Worm (Caenorhabditis elegans) whole organism, young adult: Measurements from ENCODE around the gene dhs-17.

Source experiments
- B0261.1 ChIP-seq: sonication (generic microtip); optimal IDR thresholded peaks from 2 replicates; lab custom pipeline; 2016; ENCODE audit warnings: mild to moderate bottlenecking, missing genetic modification characterization, moderate library complexity, missing compliant biosample characterization
- F23B12.7 ChIP-seq: sonication (generic microtip); optimal IDR thresholded peaks from 2 replicates; lab custom pipeline; 2017; ENCODE audit warnings: missing genetic modification characterization, mild to moderate bottlenecking, missing compliant biosample characterization, antibody characterized with exemption, moderate library complexity; ENCODE audit not compliant: insufficient read depth
- F33H1.4 ChIP-seq: fragments of 200-800 bp; sonication (Bioruptor generic); IDR thresholded peaks from 2 replicates; pipeline ENCODE4 v1.3.6; 2022; ENCODE audit warnings: missing genetic modification reagents, missing genetic modification characterization, missing compliant biosample characterization
- F52B5.7 ChIP-seq: sonication (generic microtip); optimal IDR thresholded peaks from 2 replicates; lab custom pipeline; 2016; ENCODE audit warnings: mild to moderate bottlenecking, missing genetic modification characterization, missing compliant biosample characterization
- F57A8.1 ChIP-seq: fragments of 200-800 bp; sonication (Bioruptor generic); optimal IDR thresholded peaks from 2 replicates; lab custom pipeline; 2018; ENCODE audit warnings: mild to moderate bottlenecking, missing genetic modification characterization, moderate library complexity, missing compliant biosample characterization
- K12H6.12 ChIP-seq: fragments of 200-800 bp; sonication (Bioruptor generic); optimal IDR thresholded peaks from 2 replicates; lab custom pipeline; 2018; ENCODE audit warnings: mild to moderate bottlenecking, missing genetic modification characterization, missing compliant biosample characterization
- Y79H2A.3 ChIP-seq: fragments of 200-800 bp; sonication (Bioruptor generic); conservative IDR thresholded peaks from 2 replicates; pipeline ENCODE4 v1.3.6; 2022; ENCODE audit warnings: missing genetic modification reagents, missing genetic modification characterization, missing compliant biosample characterization
- akir-1 ChIP-seq: fragments of 200-800 bp; sonication (Bioruptor generic); optimal IDR thresholded peaks from 2 replicates; lab custom pipeline; 2018; ENCODE audit warnings: mild to moderate bottlenecking, missing genetic modification characterization, moderate library complexity, missing compliant biosample characterization
- aptf-3 ChIP-seq: fragments of 200-800 bp; sonication (Bioruptor generic); IDR thresholded peaks from 2 replicates; pipeline ENCODE4 v1.3.6; 2022; ENCODE audit warnings: missing genetic modification characterization, missing compliant biosample characterization
- bed-2 ChIP-seq: fragments of 200-800 bp; sonication (Bioruptor generic); IDR thresholded peaks from 2 replicates; pipeline ENCODE4 v1.3.6; 2022; ENCODE audit warnings: missing genetic modification reagents, missing genetic modification characterization, missing compliant biosample characterization
- cebp-2 ChIP-seq: fragments of 200-800 bp; sonication (Bioruptor generic); IDR thresholded peaks from 2 replicates; pipeline ENCODE4 v1.3.6; 2022; ENCODE audit warnings: missing genetic modification characterization, missing compliant biosample characterization
- ceh-58 ChIP-seq: fragments of 200-800 bp; sonication (Bioruptor generic); IDR thresholded peaks from 2 replicates; pipeline ENCODE4 v1.3.6; 2022; ENCODE audit warnings: missing genetic modification characterization, missing compliant biosample characterization
- chd-7 ChIP-seq: sonication (generic microtip); optimal IDR thresholded peaks from 2 replicates; lab custom pipeline; 2016; ENCODE audit warnings: mild to moderate bottlenecking, missing genetic modification characterization, moderate library complexity, missing compliant biosample characterization
- die-1 ChIP-seq: sonication (generic microtip); optimal IDR thresholded peaks from 2 replicates; lab custom pipeline; 2016; ENCODE audit warnings: missing genotype, mild to moderate bottlenecking, missing genetic modification characterization, missing compliant biosample characterization
- dpff-1 ChIP-seq: sonication (generic microtip); optimal IDR thresholded peaks from 2 replicates; lab custom pipeline; 2017; ENCODE audit warnings: mild to moderate bottlenecking, missing genetic modification characterization, missing compliant biosample characterization
- egl-18 ChIP-seq: fragments of 200-800 bp; sonication (Bioruptor generic); IDR thresholded peaks from 2 replicates; pipeline ENCODE4 v1.3.6; 2022; ENCODE audit warnings: missing genetic modification reagents, missing genetic modification characterization, missing compliant biosample characterization
- ekl-4 ChIP-seq: fragments of 200-800 bp; sonication (Bioruptor generic); IDR thresholded peaks from 2 replicates; pipeline ENCODE4 v1.3.6; 2022; ENCODE audit warnings: missing genetic modification reagents, missing genetic modification characterization, missing compliant biosample characterization
- hlh-26 ChIP-seq: fragments of 200-800 bp; sonication (Bioruptor generic); conservative IDR thresholded peaks from 2 replicates; pipeline ENCODE4 v1.3.6; 2022; ENCODE audit warnings: missing genetic modification reagents, missing genetic modification characterization, missing compliant biosample characterization
- hmg-20 ChIP-seq: fragments of 200-800 bp; sonication (Bioruptor generic); IDR thresholded peaks from 2 replicates; pipeline ENCODE4 v1.3.6; 2022; ENCODE audit warnings: missing genetic modification reagents, missing genetic modification characterization, missing compliant biosample characterization
- let-607 ChIP-seq, 2 experiments: fragments of 200-800 bp in 1 of 2; sonication (Bioruptor generic) in 1 of 2; sonication (generic microtip) in 1 of 2; optimal IDR thresholded peaks; 2 replicates each; lab custom pipeline; 2016 to 2018; ENCODE audit warnings: mild to moderate bottlenecking in 2 of 2, missing compliant biosample characterization in 2 of 2, missing genetic modification characterization in 2 of 2, moderate library complexity in 2 of 2, missing genotype in 1 of 2
- lin-40 ChIP-seq: sonication (generic microtip); optimal IDR thresholded peaks from 2 replicates; lab custom pipeline; 2016; ENCODE audit warnings: missing genetic modification characterization, mild to moderate bottlenecking, missing compliant biosample characterization, missing genotype, missing genetic modification reagents
- lin-54 ChIP-seq: fragments of 200-800 bp; sonication (Bioruptor generic); optimal IDR thresholded peaks from 2 replicates; lab custom pipeline; 2018; ENCODE audit warnings: mild to moderate bottlenecking, missing genetic modification characterization, missing compliant biosample characterization
- lsl-1 ChIP-seq: fragments of 200-800 bp; sonication (Bioruptor generic); optimal IDR thresholded peaks from 2 replicates; lab custom pipeline; 2018; ENCODE audit warnings: mild to moderate bottlenecking, missing genetic modification characterization, moderate library complexity, missing compliant biosample characterization
- madf-3 ChIP-seq: fragments of 200-800 bp; sonication (Bioruptor generic); IDR thresholded peaks from 2 replicates; pipeline ENCODE4 v1.3.6; 2022; ENCODE audit warnings: missing genetic modification reagents, missing genetic modification characterization, missing compliant biosample characterization
- madf-6 ChIP-seq: fragments of 200-800 bp; sonication (Bioruptor generic); IDR thresholded peaks from 2 replicates; pipeline ENCODE4 v1.3.6; 2022; ENCODE audit warnings: missing genetic modification reagents, missing genetic modification characterization, missing compliant biosample characterization
- mel-28 ChIP-seq: sonication (generic microtip); optimal IDR thresholded peaks from 2 replicates; lab custom pipeline; 2016; ENCODE audit warnings: borderline replicate concordance, mild to moderate bottlenecking, missing genetic modification characterization, missing compliant biosample characterization
- nfyb-1 ChIP-seq: fragments of 200-800 bp; sonication (Bioruptor generic); IDR thresholded peaks from 2 replicates; pipeline ENCODE4 v1.3.6; 2022; ENCODE audit warnings: missing genetic modification reagents, missing genetic modification characterization, missing compliant biosample characterization
- pbrm-1 ChIP-seq: fragments of 200-800 bp; sonication (Bioruptor generic); IDR thresholded peaks from 2 replicates; pipeline ENCODE4 v1.3.6; 2022; ENCODE audit warnings: missing genetic modification reagents, missing genetic modification characterization, missing compliant biosample characterization
- repo-1 ChIP-seq: sonication (generic microtip); optimal IDR thresholded peaks from 2 replicates; lab custom pipeline; 2017; ENCODE audit warnings: mild to moderate bottlenecking, missing genetic modification characterization, missing compliant biosample characterization
- sea-2 ChIP-seq: fragments of 200-800 bp; sonication (Bioruptor generic); IDR thresholded peaks from 2 replicates; pipeline ENCODE4 v1.3.6; 2022; ENCODE audit warnings: missing genetic modification characterization, missing compliant biosample characterization
- snpc-3.4 ChIP-seq: sonication (generic microtip); optimal IDR thresholded peaks from 2 replicates; lab custom pipeline; 2017; ENCODE audit warnings: missing genetic modification characterization, mild to moderate bottlenecking, missing compliant biosample characterization, antibody characterized with exemption, moderate library complexity, missing genotype, missing genetic modification reagents
- somi-1 ChIP-seq: fragments of 200-800 bp; sonication (Bioruptor generic); optimal IDR thresholded peaks from 2 replicates; lab custom pipeline; 2018; ENCODE audit warnings: mild to moderate bottlenecking, missing genetic modification characterization, missing compliant biosample characterization
- sptf-2 ChIP-seq: fragments of 200-800 bp; sonication (Bioruptor generic); optimal IDR thresholded peaks from 2 replicates; lab custom pipeline; 2018; ENCODE audit warnings: mild to moderate bottlenecking, missing genetic modification characterization, missing compliant biosample characterization
- unc-130 ChIP-seq: sonication (generic microtip); optimal IDR thresholded peaks from 2 replicates; lab custom pipeline; 2016; ENCODE audit warnings: missing genetic modification reagents, missing genetic modification characterization, missing compliant biosample characterization
- ztf-6 ChIP-seq: fragments of 200-800 bp; sonication (Bioruptor generic); IDR thresholded peaks from 2 replicates; pipeline ENCODE4 v1.3.6; 2022; ENCODE audit warnings: missing genetic modification reagents, missing genetic modification characterization, missing compliant biosample characterization

Gene dhs-17

ce11 chrV:5990383-5990782 is 44.2 kb downstream of the dhs-17 start, which contains the start of gene fut-8:
Gene fut-8 (minus strand): TSS chrV:5990483.
- TF ChIP-seq sptf-2 (no peak), let-607 (tag; optimal IDR thresholded peaks at IDR 0.05; lab: Kevin White, UChicago) (no peak), egl-18 (GFP tag; lab: Robert Waterston, UW) (no peak), ztf-6 (GFP tag; lab: Robert Waterston, UW) (no peak), pbrm-1 (GFP tag; lab: Robert Waterston, UW) (no peak), hmg-20 (GFP tag; lab: Robert Waterston, UW) (no peak), F33H1.4 (GFP tag; lab: Robert Waterston, UW) (no peak), akir-1 (no peak), lin-40 (tag; lab: Kevin White, UChicago) (no peak), K12H6.12 (no peak), F57A8.1 (GFP tag; lab: Kevin White, UChicago) (no peak), madf-3 (no peak), ekl-4 (GFP tag; lab: Robert Waterston, UW) (no peak), unc-130 (no peak), chd-7 (tag; lab: Kevin White, UChicago) (no peak)

ce11 chrV:5986755-5987154 is 47.9 kb downstream of the dhs-17 start, which contains the start of gene C10F3.7:
Gene C10F3.7 (minus strand): TSS chrV:5986855.
- TF ChIP-seq die-1 (tag; lab: Kevin White, UChicago), result no peak

ce11 chrV:5984244-5984643 is 50.4 kb downstream of the dhs-17 start:
- TF ChIP-seq hmg-20 (GFP tag; lab: Robert Waterston, UW), result no peak
- no peak for TF ChIP-seq somi-1 (GFP tag; lab: Kevin White, UChicago)
- TF ChIP-seq snpc-3.4 (tag; lab: Kevin White, UChicago), result no peak
- TF ChIP-seq B0261.1 (tag; lab: Kevin White, UChicago), result no peak
- no peak for TF ChIP-seq aptf-3 (GFP tag; lab: Robert Waterston, UW)
- TF ChIP-seq hlh-26 (GFP tag; lab: Robert Waterston, UW), result no peak
- TF ChIP-seq nfyb-1 (GFP tag; lab: Robert Waterston, UW), result no peak
- no peak for TF ChIP-seq F23B12.7
- no peak for TF ChIP-seq mel-28
- TF ChIP-seq sea-2 (GFP tag; lab: Robert Waterston, UW), result no peak
- TF ChIP-seq, all 124 proteins: peak for 0

- TF ChIP-seq pbrm-1 (GFP tag; lab: Robert Waterston, UW) (no peak), ceh-58 (GFP tag; lab: Robert Waterston, UW) (no peak), let-607 (tag; optimal IDR thresholded peaks at IDR 0.05; lab: Kevin White, UChicago) (no peak), cebp-2 (GFP tag; lab: Robert Waterston, UW) (no peak), lin-54 (GFP tag; lab: Kevin White, UChicago) (no peak), Y79H2A.3 (GFP tag; lab: Robert Waterston, UW) (no peak), ztf-6 (GFP tag; lab: Robert Waterston, UW) (no peak), bed-2 (GFP tag; lab: Robert Waterston, UW) (no peak), F52B5.7 (tag; lab: Kevin White, UChicago) (no peak), egl-18 (GFP tag; lab: Robert Waterston, UW) (no peak), lsl-1 (GFP tag; lab: Kevin White, UChicago) (no peak), madf-6 (GFP tag; lab: Robert Waterston, UW) (no peak), dpff-1 (tag; lab: Kevin White, UChicago) (no peak), repo-1 (tag; lab: Kevin White, UChicago) (no peak)
- TF ChIP-seq, all 124 proteins: peak for 0
Measured at ce11 chrV:5983380-5983779, 51.2 kb downstream of the dhs-17 start, which contains the start of gene dhs-16. Gene dhs-16 (plus strand): TSS chrV:5983745.
